Worm (Caenorhabditis elegans) whole organism, late embryonic: ENCODE results near the gene T06E6.10.

Source experiments
- C38D4.7 ChIP-seq: fragments of 200-800 bp; sonication (Bioruptor generic); optimal IDR thresholded peaks from 2 replicates; lab custom pipeline; 2018; ENCODE audit warnings: mild to moderate bottlenecking, missing genetic modification characterization, moderate library complexity, missing compliant biosample characterization
- F13H6.1 ChIP-seq: sonication (generic microtip); optimal IDR thresholded peaks from 2 replicates; lab custom pipeline; 2016; ENCODE audit warnings: missing genetic modification characterization, missing compliant biosample characterization
- Y22D7AL.16 ChIP-seq: sonication (generic microtip); optimal IDR thresholded peaks from 2 replicates; lab custom pipeline; 2016; ENCODE audit warnings: missing genetic modification characterization, missing compliant biosample characterization
- ceh-14 ChIP-seq: sonication (generic microtip); optimal IDR thresholded peaks from 2 replicates; lab custom pipeline; 2016; ENCODE audit warnings: missing genotype, missing genetic modification characterization, missing compliant biosample characterization
- ceh-18 ChIP-seq: sonication (generic microtip); optimal IDR thresholded peaks from 2 replicates; lab custom pipeline; 2016; ENCODE audit warnings: missing genetic modification characterization, missing compliant biosample characterization
- ceh-19 ChIP-seq: fragments of 200-800 bp; sonication (Bioruptor generic); optimal IDR thresholded peaks from 2 replicates; lab custom pipeline; 2018; ENCODE audit warnings: mild to moderate bottlenecking, missing genetic modification characterization, missing compliant biosample characterization
- ceh-2 ChIP-seq: sonication (generic microtip); optimal IDR thresholded peaks from 2 replicates; lab custom pipeline; 2016; ENCODE audit warnings: missing genotype, missing genetic modification characterization, missing compliant biosample characterization
- ceh-24 ChIP-seq: sonication (generic microtip); optimal IDR thresholded peaks from 2 replicates; lab custom pipeline; 2016; ENCODE audit warnings: mild to moderate bottlenecking, missing genetic modification characterization, missing compliant biosample characterization
- ceh-34 ChIP-seq: sonication (generic microtip); optimal IDR thresholded peaks from 2 replicates; lab custom pipeline; 2016; ENCODE audit warnings: mild to moderate bottlenecking, missing genetic modification characterization, missing compliant biosample characterization
- ceh-6 ChIP-seq: fragments of 200-800 bp; sonication (Bioruptor generic); optimal IDR thresholded peaks from 2 replicates; lab custom pipeline; 2018; ENCODE audit warnings: mild to moderate bottlenecking, missing genetic modification characterization, missing compliant biosample characterization
- che-1 ChIP-seq: sonication (generic microtip); optimal IDR thresholded peaks from 2 replicates; lab custom pipeline; 2016; ENCODE audit warnings: mild to moderate bottlenecking, missing genetic modification characterization, missing compliant biosample characterization
- dmd-4 ChIP-seq: sonication (generic microtip); optimal IDR thresholded peaks from 2 replicates; lab custom pipeline; 2016; ENCODE audit warnings: borderline replicate concordance, missing genetic modification characterization, missing compliant biosample characterization
- eyg-1 ChIP-seq: sonication (generic microtip); optimal IDR thresholded peaks from 2 replicates; lab custom pipeline; 2016; ENCODE audit warnings: missing genotype, missing genetic modification characterization, missing compliant biosample characterization
- fkh-6 ChIP-seq: sonication (generic microtip); optimal IDR thresholded peaks from 2 replicates; lab custom pipeline; 2016; ENCODE audit warnings: missing genetic modification characterization, missing compliant biosample characterization
- hlh-13 ChIP-seq: fragments of 200-800 bp; sonication (Bioruptor generic); optimal IDR thresholded peaks from 2 replicates; lab custom pipeline; 2018; ENCODE audit warnings: mild to moderate bottlenecking, missing genetic modification characterization, missing compliant biosample characterization
- hlh-8 ChIP-seq: sonication (generic microtip); optimal IDR thresholded peaks from 2 replicates; lab custom pipeline; 2016; ENCODE audit warnings: missing genotype, missing genetic modification characterization, missing compliant biosample characterization
- lim-6 ChIP-seq: sonication (generic microtip); optimal IDR thresholded peaks from 2 replicates; lab custom pipeline; 2016; ENCODE audit warnings: missing genetic modification characterization, missing compliant biosample characterization
- lin-11 ChIP-seq: fragments of 200-800 bp; sonication (Bioruptor generic); optimal IDR thresholded peaks from 2 replicates; lab custom pipeline; 2018; ENCODE audit warnings: mild to moderate bottlenecking, missing genetic modification characterization, missing compliant biosample characterization
- mec-3 ChIP-seq: sonication (generic microtip); optimal IDR thresholded peaks from 2 replicates; lab custom pipeline; 2016; ENCODE audit warnings: borderline replicate concordance, missing genetic modification characterization, missing compliant biosample characterization
- nhr-11 ChIP-seq: fragments of 150-350 bp; optimal IDR thresholded peaks from 2 replicates; lab custom pipeline; 2014; ENCODE audit warnings: missing biosample characterization, missing genetic modification characterization
- nhr-232 ChIP-seq: sonication (generic microtip); optimal IDR thresholded peaks from 2 replicates; lab custom pipeline; 2016; ENCODE audit warnings: missing genetic modification characterization, missing compliant biosample characterization
- npax-4 ChIP-seq: sonication (generic microtip); optimal IDR thresholded peaks from 2 replicates; lab custom pipeline; 2016; ENCODE audit warnings: missing genetic modification characterization, missing compliant biosample characterization
- odd-2 ChIP-seq: sonication (generic microtip); optimal IDR thresholded peaks from 2 replicates; lab custom pipeline; 2017; ENCODE audit warnings: antibody characterized with exemption, mild to moderate bottlenecking, missing genetic modification characterization, missing compliant biosample characterization
- pag-3 ChIP-seq: sonication (generic microtip); optimal IDR thresholded peaks from 2 replicates; lab custom pipeline; 2016; ENCODE audit warnings: missing compliant biosample characterization, missing genetic modification characterization, borderline replicate concordance
- pax-1 ChIP-seq: fragments of 150-350 bp; optimal IDR thresholded peaks from 2 replicates; lab custom pipeline; 2014; ENCODE audit warnings: missing biosample characterization, missing genetic modification characterization
- pha-4 ChIP-seq: fragments of 150-350 bp; optimal IDR thresholded peaks from 2 replicates; lab custom pipeline; 2018; ENCODE audit warnings: missing biosample characterization, missing genetic modification reagents, missing genetic modification characterization
- pros-1 ChIP-seq: fragments of 150-350 bp; optimal IDR thresholded peaks from 2 replicates; lab custom pipeline; 2014; ENCODE audit warnings: missing biosample characterization, missing genetic modification reagents, missing genetic modification characterization
- rnt-1 ChIP-seq: sonication (generic microtip); optimal IDR thresholded peaks from 2 replicates; lab custom pipeline; 2016; ENCODE audit warnings: missing genetic modification characterization, missing compliant biosample characterization
- sdc-2 ChIP-seq: sonication (generic microtip); optimal IDR thresholded peaks from 2 replicates; lab custom pipeline; 2016; ENCODE audit warnings: missing genotype, missing genetic modification characterization, missing compliant biosample characterization
- sox-4 ChIP-seq: sonication (generic microtip); optimal IDR thresholded peaks from 2 replicates; lab custom pipeline; 2017; ENCODE audit warnings: mild to moderate bottlenecking, missing genetic modification characterization, inconsistent platforms, missing compliant biosample characterization
- syd-9 ChIP-seq: sonication (generic microtip); optimal IDR thresholded peaks from 2 replicates; lab custom pipeline; 2016; ENCODE audit warnings: mild to moderate bottlenecking, missing genetic modification characterization, moderate library complexity, missing compliant biosample characterization
- tbx-2 ChIP-seq: sonication (generic microtip); optimal IDR thresholded peaks from 2 replicates; lab custom pipeline; 2016; ENCODE audit warnings: missing genetic modification characterization, missing compliant biosample characterization
- tbx-7 ChIP-seq: sonication (generic microtip); optimal IDR thresholded peaks from 2 replicates; lab custom pipeline; 2016; ENCODE audit warnings: missing genotype, missing genetic modification characterization, missing compliant biosample characterization
- unc-42 ChIP-seq: sonication (generic microtip); optimal IDR thresholded peaks from 2 replicates; lab custom pipeline; 2016; ENCODE audit warnings: missing genotype, missing genetic modification characterization, missing compliant biosample characterization
- unc-86 ChIP-seq: sonication (generic microtip); optimal IDR thresholded peaks from 2 replicates; lab custom pipeline; 2016; ENCODE audit warnings: missing genetic modification characterization, missing compliant biosample characterization
- zip-5 ChIP-seq: sonication (generic microtip); optimal IDR thresholded peaks from 2 replicates; lab custom pipeline; 2016; ENCODE audit warnings: missing genetic modification characterization, missing compliant biosample characterization

Gene T06E6.10

DNA sequence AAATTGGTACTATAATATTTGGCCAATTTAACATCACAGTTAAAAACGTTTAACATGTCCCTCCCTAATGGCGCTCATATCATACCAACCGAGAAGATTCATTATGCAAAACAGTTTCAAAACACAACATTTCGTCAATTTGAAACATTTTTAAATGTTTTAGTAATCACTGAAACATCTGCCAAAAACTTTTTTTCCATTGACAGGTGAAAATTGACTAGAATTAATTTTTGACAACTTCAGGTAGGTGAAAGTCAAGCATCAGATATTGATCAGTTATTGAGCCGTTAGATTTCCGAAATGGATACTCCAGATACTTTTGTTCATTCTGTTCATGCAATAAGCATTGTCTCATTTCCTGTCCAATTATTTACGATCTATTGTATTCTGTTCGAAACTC is 11.0 kb upstream of the T06E6.10 start, which contains the start of gene srh-257:
TSS of gene srh-257 (plus strand) at position 301 of the 400 bp plus-strand sequence.
- no peak for TF ChIP-seq Y22D7AL.16 (tag; lab: Kevin White, UChicago)
- TF ChIP-seq npax-4, result no peak
- no peak for TF ChIP-seq fkh-6 (tag; lab: Kevin White, UChicago)
- TF ChIP-seq dmd-4 (tag; lab: Kevin White, UChicago), result no peak
- TF ChIP-seq nhr-11 (tag; lab: Kevin White, UChicago), result no peak
- TF ChIP-seq C38D4.7 (GFP tag; lab: Kevin White, UChicago), result no peak

DNA sequence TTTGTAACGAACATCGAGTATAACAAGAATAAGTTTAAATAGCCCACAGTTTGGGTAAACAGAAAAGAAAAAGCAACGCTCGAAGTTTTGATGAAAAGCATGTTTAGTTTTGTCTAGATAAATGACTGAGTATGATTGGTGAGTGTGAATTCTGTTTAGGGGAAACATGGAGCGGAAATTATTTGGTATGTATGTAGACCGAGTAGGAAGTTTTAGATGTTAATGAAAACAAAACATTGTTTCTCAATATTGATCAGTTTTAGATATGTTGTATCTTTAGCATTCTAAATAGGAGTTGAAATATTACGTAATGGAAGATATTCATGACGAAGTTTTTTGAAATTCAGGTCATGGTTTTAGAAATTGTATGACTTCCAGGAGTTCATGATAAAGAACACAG is 5.3 kb upstream of the T06E6.10 start, which contains the start of gene srbc-63:
TSS of gene srbc-63 (minus strand) at position 101 of the 400 bp plus-strand sequence.
- no peak for TF ChIP-seq lim-6
- no peak for TF ChIP-seq hlh-13 (GFP tag; lab: Kevin White, UChicago)
- TF ChIP-seq odd-2, result no peak
- TF ChIP-seq sox-4, result no peak
- TF ChIP-seq hlh-8, result no peak
- TF ChIP-seq ceh-19 (GFP tag; lab: Kevin White, UChicago), result no peak
- TF ChIP-seq ceh-14, result no peak
- no peak for TF ChIP-seq ceh-24 (tag; lab: Kevin White, UChicago)
- no peak for TF ChIP-seq lin-11 (tag; lab: Kevin White, UChicago)
- TF ChIP-seq ceh-2, result no peak
- no peak for TF ChIP-seq mec-3 (tag; lab: Kevin White, UChicago)
- no peak for TF ChIP-seq syd-9 (tag; lab: Kevin White, UChicago)
- no peak for TF ChIP-seq ceh-34
- TF ChIP-seq eyg-1 (tag; lab: Kevin White, UChicago), result no peak
- no peak for TF ChIP-seq zip-5 (tag; lab: Kevin White, UChicago)
- no peak for TF ChIP-seq pros-1
- TF ChIP-seq unc-86 (tag; lab: Kevin White, UChicago), result no peak
- no peak for TF ChIP-seq pag-3 (tag; lab: Kevin White, UChicago)

DNA sequence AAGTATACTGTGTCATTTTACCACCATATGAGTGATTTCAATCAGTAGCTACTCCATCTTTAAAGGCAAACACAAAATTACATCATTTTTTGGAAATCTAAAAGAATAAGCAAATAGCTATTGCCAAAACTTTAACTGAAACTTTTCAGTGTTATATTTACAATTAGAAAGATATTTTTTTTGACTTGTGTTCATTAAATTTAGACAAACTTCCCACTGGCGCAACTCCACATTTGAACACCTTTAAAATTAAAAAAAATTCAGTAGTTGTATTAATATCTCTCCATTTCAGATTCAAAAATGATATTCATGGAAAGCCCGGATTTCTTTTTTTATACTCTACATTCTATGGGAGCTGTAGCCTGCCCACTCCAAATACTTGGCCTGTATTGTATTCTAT is 4.1 kb upstream of the T06E6.10 start, which contains the start of gene srh-264:
TSS of gene srh-264 (plus strand) at position 301 of the 400 bp plus-strand sequence.
- TF ChIP-seq tbx-7 (tag; lab: Kevin White, UChicago) (no peak), F13H6.1 (tag; lab: Kevin White, UChicago) (no peak)

- TF ChIP-seq che-1 (tag; lab: Kevin White, UChicago) (no peak), unc-42 (tag; lab: Kevin White, UChicago) (no peak), tbx-2 (tag; lab: Kevin White, UChicago) (no peak), ceh-18 (no peak), tbx-7 (tag; lab: Kevin White, UChicago) (no peak), rnt-1 (tag; lab: Kevin White, UChicago) (no peak), syd-9 (tag; lab: Kevin White, UChicago) (no peak), mec-3 (tag; lab: Kevin White, UChicago) (no peak), pha-4 (tag; lab: Kevin White, UChicago) (no peak), ceh-24 (tag; lab: Kevin White, UChicago) (no peak), pax-1 (tag; lab: Kevin White, UChicago) (no peak), F13H6.1 (tag; lab: Kevin White, UChicago) (no peak), eyg-1 (tag; lab: Kevin White, UChicago) (no peak), ceh-6 (GFP tag; lab: Kevin White, UChicago) (no peak), sdc-2 (tag; lab: Kevin White, UChicago) (no peak), ceh-34 (no peak), nhr-232 (tag; lab: Kevin White, UChicago) (no peak)
These were observed 2.0 kb upstream of the T06E6.10 start, which contains the start of gene srh-265 for ce11 chrV:15415951-15416350. srh-265 (plus strand) TSS chrV:15416251.
